Fruit fly (Drosophila melanogaster) whole organism, prepupa: ENCODE data around the gene Mlc-c.

ENCODE experiments used
- Blimp-1 ChIP-seq: fragments of 200-800 bp; sonication (Bioruptor generic); optimal IDR thresholded peaks from 3 replicates; lab custom pipeline; 2017; ENCODE audit warnings: missing biosample characterization, missing genetic modification characterization, mild to moderate bottlenecking, moderate library complexity, missing genetic modification reagents
- CG10631 ChIP-seq: fragments of 200-800 bp; sonication (Bioruptor generic); optimal IDR thresholded peaks from 2 replicates; lab custom pipeline; 2016; ENCODE audit warnings: missing biosample characterization, missing genetic modification characterization
- CG10669 ChIP-seq: fragments of 200-800 bp; sonication (Bioruptor generic); optimal IDR thresholded peaks from 3 replicates; lab custom pipeline; 2018; ENCODE audit warnings: missing biosample characterization, mild to moderate bottlenecking, missing genetic modification characterization, moderate library complexity
- CG11294 ChIP-seq: fragments of 200-800 bp; sonication (Bioruptor generic); IDR thresholded peaks from 2 replicates; pipeline ENCODE4 v1.3.6; 2022; ENCODE audit warnings: missing biosample characterization, missing genetic modification characterization
- CG11762 ChIP-seq: fragments of 200-800 bp; sonication (Bioruptor generic); optimal IDR thresholded peaks from 3 replicates; lab custom pipeline; 2016; ENCODE audit warnings: missing biosample characterization, missing genetic modification characterization; ENCODE audit not compliant: insufficient read depth
- CG11902 ChIP-seq: fragments of 200-800 bp; sonication (Bioruptor generic); optimal IDR thresholded peaks from 3 replicates; lab custom pipeline; 2016; ENCODE audit warnings: missing biosample characterization, missing genetic modification characterization
- CG15336 ChIP-seq: fragments of 200-800 bp; sonication (Bioruptor generic); IDR thresholded peaks from 2 replicates; pipeline ENCODE4 v1.3.6; 2022; ENCODE audit warnings: missing biosample characterization, missing genetic modification characterization
- CG1621 ChIP-seq: fragments of 200-800 bp; sonication (Bioruptor generic); optimal IDR thresholded peaks from 3 replicates; lab custom pipeline; 2018; ENCODE audit warnings: missing biosample characterization, mild to moderate bottlenecking, missing genetic modification characterization
- CG32006 ChIP-seq: fragments of 200-800 bp; sonication (Bioruptor generic); optimal IDR thresholded peaks from 3 replicates; lab custom pipeline; 2017; ENCODE audit warnings: missing biosample characterization, mild to moderate bottlenecking, missing genetic modification characterization
- CG34406 ChIP-seq: fragments of 200-800 bp; sonication (Bioruptor generic); optimal IDR thresholded peaks from 3 replicates; lab custom pipeline; 2016; ENCODE audit warnings: missing biosample characterization, missing genetic modification characterization
- CG4318 ChIP-seq: fragments of 200-800 bp; sonication (Bioruptor generic); optimal IDR thresholded peaks from 3 replicates; lab custom pipeline; 2017; ENCODE audit warnings: missing biosample characterization, mild to moderate bottlenecking, missing genetic modification characterization
- CG6163 ChIP-seq: fragments of 200-800 bp; sonication (Bioruptor generic); IDR thresholded peaks from 3 replicates; pipeline ENCODE4 v1.3.6; 2022; ENCODE audit warnings: missing biosample characterization, missing genetic modification characterization
- CG6276 ChIP-seq: fragments of 200-800 bp; sonication (Bioruptor generic); optimal IDR thresholded peaks from 2 replicates; lab custom pipeline; 2017; ENCODE audit warnings: missing biosample characterization, mild to moderate bottlenecking, missing genetic modification characterization
- CG6808 ChIP-seq: fragments of 200-800 bp; sonication (Bioruptor generic); optimal IDR thresholded peaks from 3 replicates; lab custom pipeline; 2017; ENCODE audit warnings: missing biosample characterization, missing genetic modification characterization, mild to moderate bottlenecking, moderate library complexity, missing genetic modification reagents
- CG6854 ChIP-seq: fragments of 200-800 bp; sonication (Bioruptor generic); optimal IDR thresholded peaks from 2 replicates; lab custom pipeline; 2017; ENCODE audit warnings: missing biosample characterization, mild to moderate bottlenecking, missing genetic modification characterization
- CG8119 ChIP-seq: fragments of 200-800 bp; sonication (Bioruptor generic); IDR thresholded peaks from 3 replicates; pipeline ENCODE4 v1.3.6; 2022; ENCODE audit warnings: missing biosample characterization, missing genetic modification characterization
- CG8632 ChIP-seq: fragments of 200-800 bp; sonication (Bioruptor generic); optimal IDR thresholded peaks from 3 replicates; lab custom pipeline; 2016; ENCODE audit warnings: missing biosample characterization, missing genetic modification characterization
- CG9139 ChIP-seq: fragments of 200-800 bp; sonication (Bioruptor generic); optimal IDR thresholded peaks from 3 replicates; lab custom pipeline; 2017; ENCODE audit warnings: missing biosample characterization, mild to moderate bottlenecking, missing genetic modification characterization
- Eip75B ChIP-seq: fragments of 200-800 bp; sonication (Bioruptor generic); optimal IDR thresholded peaks from 3 replicates; lab custom pipeline; 2016; ENCODE audit warnings: missing biosample characterization, missing genetic modification characterization
- Eip93F ChIP-seq: fragments of 200-800 bp; sonication (Bioruptor generic); optimal IDR thresholded peaks from 2 replicates; lab custom pipeline; 2016; ENCODE audit warnings: missing biosample characterization, mild to moderate bottlenecking, missing genetic modification characterization
- Ets96B ChIP-seq: fragments of 200-800 bp; optimal IDR thresholded peaks from 2 replicates; lab custom pipeline; 2019; ENCODE audit warnings: missing biosample characterization, mild to moderate bottlenecking, missing genetic modification characterization, moderate library complexity
- Gug ChIP-seq: fragments of 200-800 bp; sonication (Bioruptor generic); IDR thresholded peaks from 2 replicates; pipeline ENCODE4 v1.3.6; 2022; ENCODE audit warnings: missing biosample characterization, missing genetic modification characterization
- Hr38 ChIP-seq: sonication (Bioruptor generic); optimal IDR thresholded peaks from 2 replicates; lab custom pipeline; 2016; ENCODE audit warnings: missing biosample characterization, missing genetic modification characterization
- Hr39 ChIP-seq: fragments of 200-800 bp; sonication (Bioruptor generic); optimal IDR thresholded peaks from 2 replicates; lab custom pipeline; 2016; ENCODE audit warnings: missing biosample characterization, missing genetic modification characterization
- Hr4 ChIP-seq: fragments of 200-800 bp; sonication (Bioruptor generic); optimal IDR thresholded peaks from 3 replicates; lab custom pipeline; 2016; ENCODE audit warnings: missing biosample characterization, missing genetic modification characterization
- Lpt ChIP-seq: fragments of 200-800 bp; sonication (Bioruptor generic); optimal IDR thresholded peaks from 3 replicates; lab custom pipeline; 2016; ENCODE audit warnings: missing biosample characterization, missing genetic modification characterization
- OdsH ChIP-seq: fragments of 200-800 bp; sonication (Bioruptor generic); optimal IDR thresholded peaks from 3 replicates; lab custom pipeline; 2016; ENCODE audit warnings: missing biosample characterization, missing genetic modification characterization
- Smox ChIP-seq: fragments of 200-800 bp; sonication (Bioruptor generic); optimal IDR thresholded peaks from 3 replicates; lab custom pipeline; 2016; ENCODE audit warnings: missing biosample characterization, missing genetic modification characterization
- Sox14 ChIP-seq: fragments of 200-800 bp; sonication (Bioruptor generic); optimal IDR thresholded peaks from 3 replicates; lab custom pipeline; 2016; ENCODE audit warnings: missing biosample characterization, missing genetic modification characterization
- Sox15 ChIP-seq: fragments of 200-800 bp; sonication (Bioruptor generic); optimal IDR thresholded peaks from 3 replicates; lab custom pipeline; 2016; ENCODE audit warnings: missing biosample characterization, missing genetic modification characterization
- achi ChIP-seq: fragments of 200-800 bp; sonication (Bioruptor generic); optimal IDR thresholded peaks from 3 replicates; lab custom pipeline; 2016; ENCODE audit warnings: missing biosample characterization, missing genetic modification characterization
- acj6 ChIP-seq: fragments of 200-800 bp; sonication (Bioruptor generic); optimal IDR thresholded peaks from 3 replicates; lab custom pipeline; 2016; ENCODE audit warnings: missing biosample characterization, missing genetic modification characterization
- cyc ChIP-seq: fragments of 200-800 bp; sonication (Bioruptor generic); optimal IDR thresholded peaks from 3 replicates; lab custom pipeline; 2016; ENCODE audit warnings: missing biosample characterization, missing genetic modification characterization
- dac ChIP-seq: fragments of 200-800 bp; sonication (Bioruptor generic); optimal IDR thresholded peaks from 2 replicates; lab custom pipeline; 2017; ENCODE audit warnings: missing biosample characterization, mild to moderate bottlenecking, missing genetic modification characterization
- dsx ChIP-seq: fragments of 200-800 bp; optimal IDR thresholded peaks from 3 replicates; lab custom pipeline; 2019; ENCODE audit warnings: missing biosample characterization, mild to moderate bottlenecking, missing genetic modification characterization, moderate library complexity; ENCODE audit not compliant: poor library complexity, severe bottlenecking
- esn ChIP-seq: fragments of 200-800 bp; sonication (Bioruptor generic); optimal IDR thresholded peaks from 2 replicates; lab custom pipeline; 2016; ENCODE audit warnings: missing biosample characterization, mild to moderate bottlenecking, missing genetic modification characterization, moderate library complexity
- fd59A ChIP-seq: fragments of 200-800 bp; sonication (Bioruptor generic); optimal IDR thresholded peaks from 2 replicates; lab custom pipeline; 2017; ENCODE audit warnings: missing biosample characterization, mild to moderate bottlenecking, missing genetic modification characterization, missing genetic modification reagents
- fd85E ChIP-seq: fragments of 200-800 bp; sonication (Bioruptor generic); optimal IDR thresholded peaks from 3 replicates; lab custom pipeline; 2016; ENCODE audit warnings: missing biosample characterization, missing genetic modification characterization
- fkh ChIP-seq: fragments of 200-800 bp; sonication (Bioruptor generic); optimal IDR thresholded peaks from 3 replicates; lab custom pipeline; 2017; ENCODE audit warnings: missing biosample characterization, mild to moderate bottlenecking, missing genetic modification characterization, moderate library complexity
- net ChIP-seq: fragments of 200-800 bp; sonication (Bioruptor generic); optimal IDR thresholded peaks from 3 replicates; lab custom pipeline; 2016; ENCODE audit warnings: missing biosample characterization, missing genetic modification characterization
- pdm3 ChIP-seq: fragments of 200-800 bp; sonication (Bioruptor generic); optimal IDR thresholded peaks from 3 replicates; lab custom pipeline; 2016; ENCODE audit warnings: missing biosample characterization, missing genetic modification characterization
- spab ChIP-seq: fragments of 200-800 bp; sonication (Bioruptor generic); optimal IDR thresholded peaks from 2 replicates; lab custom pipeline; 2017; ENCODE audit warnings: missing biosample characterization, mild to moderate bottlenecking, missing genetic modification characterization, missing genetic modification reagents
- ss ChIP-seq, 2 experiments: fragments of 200-800 bp; sonication (Bioruptor generic); optimal IDR thresholded peaks; 2 replicates in 1 of 2; 3 replicates in 1 of 2; lab custom pipeline; 2017 to 2018; ENCODE audit warnings: mild to moderate bottlenecking in 2 of 2, missing biosample characterization in 2 of 2, missing genetic modification characterization in 2 of 2, moderate library complexity in 1 of 2
- svp ChIP-seq: fragments of 200-800 bp; sonication (Bioruptor generic); peaks from one replicate; lab custom pipeline; 2016; ENCODE audit warnings: missing biosample characterization, missing genetic modification characterization

The Mlc-c gene

DNA sequence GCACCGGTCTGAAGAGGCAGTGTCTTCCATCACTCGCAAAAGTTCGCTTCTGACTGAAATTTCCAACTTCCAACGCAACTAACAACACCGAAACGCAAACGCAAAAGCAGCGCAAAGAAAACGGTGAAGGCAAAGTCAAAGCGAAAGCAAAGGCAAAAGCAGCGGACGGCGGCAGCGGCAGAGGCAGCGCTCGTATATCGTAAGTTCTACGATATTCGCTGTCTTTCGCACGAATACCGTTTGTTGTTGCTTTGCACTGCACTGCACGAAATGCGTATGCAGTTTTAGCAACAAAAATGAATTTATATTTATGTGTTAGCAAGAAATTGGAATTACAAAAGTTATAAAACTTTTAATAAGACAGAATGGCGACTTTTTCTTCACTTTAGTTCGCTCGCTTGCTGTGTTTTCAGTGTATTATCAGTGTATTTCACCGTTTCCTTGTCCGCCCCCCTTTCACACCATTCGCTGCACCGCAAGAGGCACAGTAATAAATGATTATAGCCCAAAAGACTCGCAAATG lies 26.2 kb upstream of the Mlc-c start, which contains the start of gene OtopLa (continued):
- TF ChIP-seq Hr4 (GFP tag; lab: Kevin White, UChicago) (peak; percentile 87), CG8632 (peak; percentile 59), CG11294 (peak; percentile 72; the same call in 1 of the 2 replicates), Gug (peak; percentile 82), CG10631 (GFP tag; lab: Kevin White, UChicago) (peak; percentile 74), net (GFP tag; lab: Kevin White, UChicago) (peak; percentile 76), Sox15 (GFP tag; lab: Kevin White, UChicago) (peak; percentile 19), dac (GFP tag; lab: Kevin White, UChicago) (peak; percentile 66), OdsH (GFP tag; lab: Kevin White, UChicago) (peak; percentile 75)

DNA sequence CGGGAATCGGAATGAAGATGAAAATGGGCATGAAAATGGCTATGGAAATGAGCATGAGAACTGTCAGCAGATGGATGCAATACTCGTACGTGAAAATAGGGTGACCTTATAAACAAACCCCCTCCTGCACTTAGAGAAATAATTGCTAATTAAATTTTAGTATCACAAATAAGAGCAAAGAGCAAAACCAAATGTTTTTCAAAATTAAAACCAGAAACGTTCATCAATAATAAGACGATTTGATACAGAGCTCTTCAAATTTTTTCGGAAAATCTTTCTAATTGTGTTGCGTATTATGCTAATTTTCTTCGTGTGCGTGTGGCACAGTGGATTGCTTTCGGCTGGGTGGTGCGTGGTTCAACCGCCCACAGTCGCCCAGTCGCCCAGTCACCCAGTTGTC lies 23.9 kb upstream of the Mlc-c start:
- TF ChIP-seq svp (GFP tag; lab: Kevin White, UChicago) (peak; percentile 8), Sox14 (GFP tag; lab: Kevin White, UChicago) (no peak), CG11762 (GFP tag; lab: Kevin White, UChicago) (no peak), CG6276 (GFP tag; lab: Kevin White, UChicago) (no peak), CG4318 (GFP tag; lab: Kevin White, UChicago) (no peak), dac (GFP tag; lab: Kevin White, UChicago) (no peak), pdm3 (GFP tag; lab: Kevin White, UChicago) (no peak), CG6808 (no peak), Ets96B (tag; lab: Kevin White, UChicago) (no peak), spab (GFP tag; lab: Kevin White, UChicago) (no peak), CG9139 (GFP tag; lab: Kevin White, UChicago) (no peak), fd85E (GFP tag; lab: Kevin White, UChicago) (no peak), CG10669 (GFP tag; lab: Kevin White, UChicago) (no peak), ss (GFP tag; optimal IDR thresholded peaks at IDR 0.05; lab: Kevin White, UChicago) (no peak), Hr39 (GFP tag; lab: Kevin White, UChicago) (no peak), CG10631 (GFP tag; lab: Kevin White, UChicago) (peak; percentile 4), CG6163 (no peak), fkh (GFP tag; lab: Kevin White, UChicago) (no peak), CG34406 (no peak), Eip75B (GFP tag; lab: Kevin White, UChicago) (peak; percentile 1), Hr4 (GFP tag; lab: Kevin White, UChicago) (no peak), esn (GFP tag; lab: Kevin White, UChicago) (peak; percentile 10), CG15336 (GFP tag; lab: Robert Waterston, UW) (peak; percentile 35; the same call in 1 of the 2 replicates), achi (GFP tag; lab: Kevin White, UChicago) (no peak), CG32006 (GFP tag; lab: Kevin White, UChicago) (peak; percentile 13)

DNA sequence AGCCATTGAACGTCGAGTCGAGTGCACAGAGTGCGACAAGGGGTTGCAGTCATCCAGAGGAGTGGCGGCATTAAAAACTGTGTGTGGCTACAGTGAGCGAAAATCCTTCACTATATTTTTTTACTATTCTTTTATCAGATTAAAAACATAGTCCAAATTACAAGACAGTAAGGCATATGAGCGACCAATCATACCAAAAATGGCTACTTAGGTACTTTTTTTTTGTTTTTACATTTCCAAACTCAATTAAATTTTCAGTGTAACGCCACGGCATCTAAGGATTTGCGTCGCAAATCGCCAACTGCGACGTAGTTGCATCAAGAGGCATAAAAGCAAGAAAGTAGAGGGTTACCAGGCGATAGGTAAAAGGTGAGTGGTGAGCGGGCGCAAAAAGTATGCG lies 16.7 kb upstream of the Mlc-c start:
- TF ChIP-seq CG8632 (no peak), Sox14 (GFP tag; lab: Kevin White, UChicago) (no peak), CG8119 (0 out of 3 replicates have a peak, but pooled peaks have one; percentile 24), CG6854 (GFP tag; lab: Kevin White, UChicago) (peak; percentile 13), esn (GFP tag; lab: Kevin White, UChicago) (peak; percentile 41), Hr4 (GFP tag; lab: Kevin White, UChicago) (peak; percentile 22), fkh (GFP tag; lab: Kevin White, UChicago) (no peak), CG1621 (tag; lab: Kevin White, UChicago) (peak; percentile 23), Blimp-1 (GFP tag; lab: Kevin White, UChicago) (no peak), Ets96B (tag; lab: Kevin White, UChicago) (peak; percentile 28), Lpt (GFP tag; lab: Kevin White, UChicago) (no peak), Hr38 (no peak), Eip93F (GFP tag; lab: Kevin White, UChicago) (no peak), CG10631 (GFP tag; lab: Kevin White, UChicago) (peak; percentile 4), fd59A (GFP tag; lab: Kevin White, UChicago) (no peak), CG9139 (GFP tag; lab: Kevin White, UChicago) (no peak), CG15336 (GFP tag; lab: Robert Waterston, UW) (peak; percentile 50; the same call in 1 of the 2 replicates), Hr39 (GFP tag; lab: Kevin White, UChicago) (peak; percentile 33), CG32006 (GFP tag; lab: Kevin White, UChicago) (no peak), dac (GFP tag; lab: Kevin White, UChicago) (peak; percentile 3), dsx (GFP tag; lab: Kevin White, UChicago) (no peak), CG11902 (GFP tag; lab: Kevin White, UChicago) (peak; percentile 12), CG6276 (GFP tag; lab: Kevin White, UChicago) (peak; percentile 9), acj6 (GFP tag; lab: Kevin White, UChicago) (peak; percentile 6), achi (GFP tag; lab: Kevin White, UChicago) (peak; percentile 32), CG10669 (GFP tag; lab: Kevin White, UChicago) (peak; percentile 37), Smox (GFP tag; lab: Kevin White, UChicago) (peak; percentile 11), cyc (GFP tag; lab: Kevin White, UChicago) (peak; percentile 28), pdm3 (GFP tag; lab: Kevin White, UChicago) (peak; percentile 16), svp (GFP tag; lab: Kevin White, UChicago) (no peak)
